Fruit fly (Drosophila melanogaster): ENCODE measurements around the gene CG2931.
A peak's percentile ranks its signal among the peaks of the same experiment; 100 is the strongest.

DNA sequence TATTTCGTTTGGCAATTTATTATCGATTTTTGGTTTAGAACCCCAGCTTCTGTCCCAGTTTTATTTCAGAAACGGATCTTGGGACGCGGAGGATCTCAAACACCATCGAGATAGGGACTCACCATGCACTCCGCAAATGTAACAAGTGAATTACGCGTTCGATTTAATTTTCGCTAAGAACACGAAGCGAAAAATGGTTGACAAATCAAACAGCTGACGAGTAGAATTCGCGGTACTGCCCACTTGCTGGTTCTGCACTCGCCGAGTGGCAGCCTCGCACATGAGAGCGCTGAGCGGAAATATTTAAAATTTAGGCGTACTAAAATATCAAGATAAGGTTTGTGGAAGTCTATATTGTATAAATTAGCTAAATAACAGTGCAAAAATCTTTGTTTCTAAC is 5.0 kb downstream of the CG2931 start, which contains the start of gene Pi4KIIalpha:
- TF ChIP-seq CTCF (optimal IDR thresholded peaks at IDR 0.05) = peak in 1 of 2 experiments; percentile 9
- TF ChIP-seq CG8478 (optimal IDR thresholded peaks at IDR 0.05) = no peak

All from S2 (cell line).